Fruit fly (Drosophila melanogaster) whole organism, embryonic: ENCODE measurements around the gene solo.
A peak's percentile ranks its signal among the peaks of the same experiment; 100 is the strongest.

ENCODE experiments used
- Atf6 ChIP-seq: fragments of 200-800 bp; sonication (Bioruptor generic); IDR thresholded peaks from 2 replicates; pipeline ENCODE4 v1.3.6; 2022; ENCODE audit warnings: missing biosample characterization, missing genetic modification characterization
- B-H2 ChIP-seq: fragments of 200-800 bp; sonication (Bioruptor generic); optimal IDR thresholded peaks from 2 replicates; lab custom pipeline; 2018; ENCODE audit warnings: missing biosample characterization, mild to moderate bottlenecking, missing genetic modification characterization
- Bgb ChIP-seq: fragments of 200-800 bp; sonication (Bioruptor generic); IDR thresholded peaks from 2 replicates; pipeline ENCODE4 v1.3.6; 2022; ENCODE audit warnings: missing biosample characterization, missing genetic modification characterization; ENCODE audit not compliant: partially characterized antibody
- CG10654 ChIP-seq: fragments of 200-800 bp; sonication (Bioruptor generic); optimal IDR thresholded peaks from 2 replicates; lab custom pipeline; 2016; ENCODE audit warnings: missing biosample characterization, missing genetic modification characterization
- CG11085 ChIP-seq: fragments of 200-800 bp; sonication (Bioruptor generic); IDR thresholded peaks from 2 replicates; pipeline ENCODE4 v1.3.6; 2022; ENCODE audit warnings: missing biosample characterization, missing genetic modification characterization
- CG12659 ChIP-seq: fragments of 200-800 bp; sonication (Bioruptor generic); optimal IDR thresholded peaks from 3 replicates; lab custom pipeline; 2017; ENCODE audit warnings: mild to moderate bottlenecking, missing biosample characterization, missing genetic modification reagents, missing genetic modification characterization
- CG14860 ChIP-seq: fragments of 200-800 bp; sonication (Bioruptor generic); IDR thresholded peaks from 3 replicates; pipeline ENCODE4 v1.3.6; 2022; ENCODE audit warnings: missing biosample characterization, missing genetic modification characterization; ENCODE audit not compliant: partially characterized antibody
- CG15479 ChIP-seq: fragments of 200-800 bp; sonication (Bioruptor generic); optimal IDR thresholded peaks from 3 replicates; lab custom pipeline; 2019; ENCODE audit warnings: missing biosample characterization, mild to moderate bottlenecking, missing genetic modification characterization, moderate library complexity
- CG17359 ChIP-seq: fragments of 200-800 bp; sonication (Bioruptor generic); optimal IDR thresholded peaks from 3 replicates; lab custom pipeline; 2018; ENCODE audit warnings: missing biosample characterization, mild to moderate bottlenecking, missing genetic modification characterization, moderate library complexity
- CG17385 ChIP-seq: fragments of 200-800 bp; sonication (Bioruptor generic); optimal IDR thresholded peaks from 3 replicates; lab custom pipeline; 2018; ENCODE audit warnings: missing biosample characterization, mild to moderate bottlenecking, missing genetic modification characterization
- CG18262 ChIP-seq: fragments of 200-800 bp; optimal IDR thresholded peaks from 3 replicates; lab custom pipeline; 2019; ENCODE audit warnings: missing biosample characterization, mild to moderate bottlenecking, missing genetic modification characterization, moderate library complexity
- CG2120 ChIP-seq: fragments of 200-800 bp; sonication (Bioruptor generic); optimal IDR thresholded peaks from 3 replicates; lab custom pipeline; 2016; ENCODE audit warnings: missing biosample characterization, missing genetic modification characterization
- CG2129 ChIP-seq: fragments of 200-800 bp; sonication (Bioruptor generic); IDR thresholded peaks from 2 replicates; pipeline ENCODE4 v1.3.6; 2022; ENCODE audit warnings: missing biosample characterization, missing genetic modification characterization; ENCODE audit not compliant: partially characterized antibody
- CG30020 ChIP-seq: fragments of 200-800 bp; optimal IDR thresholded peaks from 2 replicates; lab custom pipeline; 2019; ENCODE audit warnings: missing biosample characterization, mild to moderate bottlenecking, missing genetic modification characterization, moderate library complexity
- CG31365 ChIP-seq: fragments of 200-800 bp; sonication (Bioruptor generic); optimal IDR thresholded peaks from 2 replicates; lab custom pipeline; 2018; ENCODE audit warnings: missing biosample characterization, mild to moderate bottlenecking, missing genetic modification characterization
- CG6791 ChIP-seq: fragments of 200-800 bp; sonication (Bioruptor generic); IDR thresholded peaks from 3 replicates; pipeline ENCODE4 v1.3.6; 2022; ENCODE audit warnings: missing biosample characterization, missing genetic modification characterization; ENCODE audit not compliant: partially characterized antibody
- CG6813 ChIP-seq: fragments of 200-800 bp; sonication (Bioruptor generic); optimal IDR thresholded peaks from 2 replicates; lab custom pipeline; 2017; ENCODE audit warnings: missing biosample characterization, missing genetic modification characterization, mild to moderate bottlenecking, moderate library complexity, missing genetic modification reagents
- CG7271 ChIP-seq: fragments of 200-800 bp; sonication (Bioruptor generic); optimal IDR thresholded peaks from 2 replicates; lab custom pipeline; 2018; ENCODE audit warnings: missing biosample characterization, mild to moderate bottlenecking, missing genetic modification characterization, moderate library complexity
- CG8359 ChIP-seq: fragments of 200-800 bp; sonication (Bioruptor generic); optimal IDR thresholded peaks from 2 replicates; lab custom pipeline; 2017; ENCODE audit warnings: missing biosample characterization, mild to moderate bottlenecking, missing genetic modification characterization, borderline replicate concordance
- CG9215 ChIP-seq: fragments of 200-800 bp; sonication (Bioruptor generic); IDR thresholded peaks from 2 replicates; pipeline ENCODE4 v1.3.6; 2022; ENCODE audit warnings: missing biosample characterization, missing genetic modification characterization
- CG9609 ChIP-seq: fragments of 200-800 bp; sonication (Bioruptor generic); optimal IDR thresholded peaks from 3 replicates; lab custom pipeline; 2016; ENCODE audit warnings: missing biosample characterization, missing genetic modification characterization
- D19B ChIP-seq: fragments of 200-800 bp; sonication (Bioruptor generic); optimal IDR thresholded peaks from 2 replicates; lab custom pipeline; 2017; ENCODE audit warnings: missing biosample characterization, mild to moderate bottlenecking, missing genetic modification characterization
- Dek ChIP-seq: fragments of 200-800 bp; sonication (Bioruptor generic); optimal IDR thresholded peaks from 3 replicates; lab custom pipeline; 2019; ENCODE audit warnings: missing biosample characterization, mild to moderate bottlenecking, missing genetic modification characterization, moderate library complexity
- Dref ChIP-seq: fragments of 200-800 bp; sonication (Bioruptor generic); IDR thresholded peaks from 2 replicates; pipeline ENCODE4 v1.3.6; 2022; ENCODE audit warnings: missing biosample characterization, missing genetic modification characterization
- Gug ChIP-seq: fragments of 200-800 bp; sonication (Bioruptor generic); IDR thresholded peaks from 4 replicates; pipeline ENCODE4 v1.3.6; 2022; ENCODE audit warnings: missing biosample characterization, missing genetic modification characterization
- HLH54F ChIP-seq: fragments of 200-800 bp; sonication (Bioruptor generic); optimal IDR thresholded peaks from 3 replicates; lab custom pipeline; 2016; ENCODE audit warnings: missing biosample characterization, missing genetic modification characterization
- Hr39 ChIP-seq: fragments of >200 bp; optimal IDR thresholded peaks from 2 replicates; lab custom pipeline; 2017
- Hr51 ChIP-seq, 2 experiments: fragments of 200-800 bp; sonication (Bioruptor generic); optimal IDR thresholded peaks; 2 replicates in 1 of 2; 3 replicates in 1 of 2; lab custom pipeline; 2016 to 2018; ENCODE audit warnings: missing biosample characterization in 2 of 2, missing genetic modification characterization in 2 of 2, mild to moderate bottlenecking in 1 of 2, moderate library complexity in 1 of 2
- Max ChIP-seq: fragments of 200-800 bp; sonication (Bioruptor generic); optimal IDR thresholded peaks from 2 replicates; lab custom pipeline; 2016; ENCODE audit warnings: missing biosample characterization, mild to moderate bottlenecking, missing genetic modification characterization
- Med ChIP-seq: fragments of 200-800 bp; sonication (Bioruptor generic); peaks from one replicate; lab custom pipeline; 2016; ENCODE audit warnings: missing biosample characterization, missing genetic modification characterization, mild to moderate bottlenecking, inconsistent platforms, moderate library complexity
- NFAT ChIP-seq: fragments of 200-800 bp; sonication (Bioruptor generic); IDR thresholded peaks from 2 replicates; pipeline ENCODE4 v1.3.6; 2022; ENCODE audit warnings: missing biosample characterization, missing genetic modification characterization
- Nf-YC ChIP-seq: fragments of 200-800 bp; optimal IDR thresholded peaks from 3 replicates; lab custom pipeline; 2019; ENCODE audit warnings: missing biosample characterization, mild to moderate bottlenecking, missing genetic modification characterization, moderate library complexity
- PHDP ChIP-seq: fragments of 200-800 bp; sonication (Bioruptor generic); optimal IDR thresholded peaks from 3 replicates; lab custom pipeline; 2018; ENCODE audit warnings: missing biosample characterization, mild to moderate bottlenecking, missing genetic modification characterization, moderate library complexity
- br ChIP-seq: fragments of >200 bp; optimal IDR thresholded peaks from 2 replicates; lab custom pipeline; 2017
- chn ChIP-seq: fragments of 200-800 bp; sonication (Bioruptor generic); optimal IDR thresholded peaks from 2 replicates; lab custom pipeline; 2016; ENCODE audit warnings: missing biosample characterization, missing genetic modification characterization
- dpn ChIP-seq, 2 experiments: fragments of 200-800 bp; sonication (Bioruptor generic); optimal IDR thresholded peaks; 3 replicates each; lab custom pipeline; 2016; ENCODE audit warnings: missing biosample characterization in 2 of 2, missing genetic modification characterization in 2 of 2
- emc ChIP-seq: fragments of 200-800 bp; sonication (Bioruptor generic); optimal IDR thresholded peaks from 2 replicates; lab custom pipeline; 2016; ENCODE audit warnings: missing biosample characterization, missing genetic modification characterization
- gsb ChIP-seq: fragments of 200-800 bp; sonication (Bioruptor generic); IDR thresholded peaks from 2 replicates; pipeline ENCODE4 v1.3.6; 2022; ENCODE audit warnings: missing biosample characterization, missing genetic modification characterization
- h ChIP-seq: fragments of >200 bp; optimal IDR thresholded peaks from 2 replicates; lab custom pipeline; 2017
- lilli ChIP-seq: fragments of 200-800 bp; sonication (Bioruptor generic); optimal IDR thresholded peaks from 3 replicates; lab custom pipeline; 2016; ENCODE audit warnings: missing biosample characterization, missing genetic modification characterization
- nau ChIP-seq: fragments of 200-800 bp; sonication (Bioruptor generic); optimal IDR thresholded peaks from 3 replicates; lab custom pipeline; 2017; ENCODE audit warnings: missing biosample characterization, mild to moderate bottlenecking, missing genetic modification characterization, missing genetic modification reagents
- onecut ChIP-seq: fragments of 200-800 bp; sonication (Bioruptor generic); IDR thresholded peaks from 2 replicates; pipeline ENCODE4 v1.3.6; 2022; ENCODE audit warnings: missing biosample characterization, missing genetic modification characterization
- org-1 ChIP-seq: fragments of 200-800 bp; sonication (Bioruptor generic); optimal IDR thresholded peaks from 2 replicates; lab custom pipeline; 2017; ENCODE audit warnings: missing biosample characterization, missing genetic modification characterization
- pum ChIP-seq: fragments of 200-800 bp; sonication (Bioruptor generic); optimal IDR thresholded peaks from 2 replicates; lab custom pipeline; 2016; ENCODE audit warnings: missing biosample characterization, missing genetic modification characterization
- pzg ChIP-seq: fragments of 200-800 bp; sonication (Bioruptor generic); optimal IDR thresholded peaks from 3 replicates; lab custom pipeline; 2018; ENCODE audit warnings: missing biosample characterization, mild to moderate bottlenecking, missing genetic modification characterization, moderate library complexity
- ranshi ChIP-seq: fragments of 200-800 bp; sonication (Bioruptor generic); IDR thresholded peaks from 2 replicates; pipeline ENCODE4 v1.3.6; 2022; ENCODE audit warnings: missing biosample characterization, missing genetic modification characterization
- sc ChIP-seq, 3 experiments: fragments of >200 bp in 2 of 3; fragments of 200-800 bp in 1 of 3; sonication (Bioruptor generic) in 1 of 3; optimal IDR thresholded peaks; 2 replicates in 2 of 3; 3 replicates in 1 of 3; lab custom pipeline; 2017; ENCODE audit warnings: mild to moderate bottlenecking in 1 of 3, missing biosample characterization in 1 of 3, missing genetic modification characterization in 1 of 3, missing genetic modification reagents in 1 of 3
- tll ChIP-seq, 2 experiments: fragments of 200-800 bp in 1 of 2; fragments of >200 bp in 1 of 2; sonication (Bioruptor generic) in 1 of 2; optimal IDR thresholded peaks; 2 replicates each; lab custom pipeline; 2017 to 2019; ENCODE audit warnings: missing biosample characterization in 2 of 2, missing genetic modification characterization in 2 of 2, mild to moderate bottlenecking in 1 of 2, moderate library complexity in 1 of 2
- zen ChIP-seq: fragments of 200-800 bp; sonication (Bioruptor generic); optimal IDR thresholded peaks from 3 replicates; lab custom pipeline; 2018; ENCODE audit warnings: missing biosample characterization, mild to moderate bottlenecking, missing genetic modification characterization, moderate library complexity
- zfh2 ChIP-seq: fragments of 200-800 bp; sonication (Bioruptor generic); optimal IDR thresholded peaks from 2 replicates; lab custom pipeline; 2016; ENCODE audit warnings: missing biosample characterization, missing genetic modification characterization

Gene solo

dm6 chr2L:15039309-15039772 is 22.1 kb upstream of the solo start (continued):
- TF ChIP-seq CG9609 (GFP tag; lab: Kevin White, UChicago) = peak; percentile 34
- no peak for TF ChIP-seq tll (GFP tag; optimal IDR thresholded peaks at IDR 0.05; lab: Kevin White, UChicago)
- TF ChIP-seq h (lab: Kevin White, UChicago) = no peak
- peak; percentile 93 for TF ChIP-seq CG6791 (GFP tag; lab: Robert Waterston, UW)
- TF ChIP-seq Bgb (GFP tag; lab: Robert Waterston, UW) = peak; percentile 94
- TF ChIP-seq D19B (GFP tag; lab: Kevin White, UChicago) = no peak
- peak; percentile 15 for TF ChIP-seq CG15479 (GFP tag; lab: Kevin White, UChicago)
- TF ChIP-seq dpn (GFP tag; optimal IDR thresholded peaks at IDR 0.05; lab: Kevin White, UChicago) = peak; percentile 10 to 53
- TF ChIP-seq CG17385 (GFP tag; lab: Kevin White, UChicago) = peak; percentile 81
- TF ChIP-seq CG17359 (tag; lab: Kevin White, UChicago) = no peak
- TF ChIP-seq NFAT = peak; percentile 72
- no peak for TF ChIP-seq nau (GFP tag; lab: Kevin White, UChicago)
- TF ChIP-seq CG12659 (GFP tag; lab: Kevin White, UChicago) = peak; percentile 60
- TF ChIP-seq CG31365 (tag; lab: Kevin White, UChicago) = peak; percentile 28
- TF ChIP-seq pzg = peak; percentile 74
- TF ChIP-seq zen (tag; lab: Kevin White, UChicago) = peak; percentile 39
- TF ChIP-seq Med = peak; percentile 93
- peak in 1 of 2 experiments; percentile 51 for TF ChIP-seq Hr51 (GFP tag; optimal IDR thresholded peaks at IDR 0.05; lab: Kevin White, UChicago)
- TF ChIP-seq sc (optimal IDR thresholded peaks at IDR 0.05; lab: Kevin White, UChicago) = no peak
- no peak for TF ChIP-seq sc (GFP tag; optimal IDR thresholded peaks at IDR 0.05; lab: Kevin White, UChicago)
- no peak for TF ChIP-seq br (lab: Kevin White, UChicago)
- no peak for TF ChIP-seq Nf-YC (tag; lab: Kevin White, UChicago)
- peak; percentile 52; the same call in 1 of the 2 replicates for TF ChIP-seq CG11085
- peak; percentile 40 for TF ChIP-seq Dek
- TF ChIP-seq CG9215 (GFP tag; lab: Robert Waterston, UW) = no peak
- TF ChIP-seq CG2129 = peak; percentile 70
- no peak for TF ChIP-seq emc (GFP tag; lab: Kevin White, UChicago)
- TF ChIP-seq chn (GFP tag; lab: Kevin White, UChicago) = peak; percentile 47
- TF ChIP-seq CG30020 (tag; lab: Kevin White, UChicago) = no peak
- peak; percentile 67 for TF ChIP-seq zfh2 (GFP tag; lab: Kevin White, UChicago)
- TF ChIP-seq PHDP (tag; lab: Kevin White, UChicago) = no peak
- no peak for TF ChIP-seq CG7271 (tag; lab: Kevin White, UChicago)
- TF ChIP-seq CG18262 (tag; lab: Kevin White, UChicago) = no peak
- peak; percentile 44 for TF ChIP-seq lilli (GFP tag; lab: Kevin White, UChicago)
- peak; percentile 42; the same call in 1 of the 4 replicates for TF ChIP-seq Gug (GFP tag; lab: Robert Waterston, UW)
- TF ChIP-seq Dref = peak; percentile 94
- no peak for TF ChIP-seq CG6813 (GFP tag; lab: Kevin White, UChicago)
- TF ChIP-seq ranshi (GFP tag; lab: Robert Waterston, UW) = 0 out of 2 replicates have a peak, but pooled peaks have one; percentile 47
- no peak for TF ChIP-seq Hr39 (lab: Kevin White, UChicago)
- no peak for TF ChIP-seq CG10654 (GFP tag; lab: Kevin White, UChicago)
- no peak for TF ChIP-seq onecut (GFP tag; lab: Robert Waterston, UW)
- no peak for TF ChIP-seq Atf6 (GFP tag; lab: Robert Waterston, UW)
- TF ChIP-seq Max (GFP tag; lab: Kevin White, UChicago) = no peak
- TF ChIP-seq gsb (GFP tag; lab: Robert Waterston, UW) = no peak
- TF ChIP-seq HLH54F (GFP tag; lab: Kevin White, UChicago) = peak; percentile 23
- peak; percentile 23 for TF ChIP-seq pum (GFP tag; lab: Kevin White, UChicago)
- TF ChIP-seq CG14860 (GFP tag; lab: Robert Waterston, UW) = peak; percentile 78
- peak; percentile 60 for TF ChIP-seq CG2120 (GFP tag; lab: Kevin White, UChicago)
- no peak for TF ChIP-seq CG8359 (GFP tag; lab: Kevin White, UChicago)
- peak; percentile 79 for TF ChIP-seq B-H2 (GFP tag; lab: Kevin White, UChicago)
- no peak for TF ChIP-seq org-1 (GFP tag; lab: Kevin White, UChicago)
